Worm (Caenorhabditis elegans) whole organism, mixed stage, embryonic: Measurements from ENCODE around the gene srbc-79.

Experiments used
- ceh-83 ChIP-seq: fragments of 200-800 bp; sonication (Bioruptor generic); optimal IDR thresholded peaks from 2 replicates; lab custom pipeline; 2018; ENCODE audit warnings: mild to moderate bottlenecking, missing genetic modification characterization, missing compliant biosample characterization
- mab-5 ChIP-seq: fragments of 150-350 bp; optimal IDR thresholded peaks from 2 replicates; lab custom pipeline; 2014; ENCODE audit warnings: missing biosample characterization, missing genetic modification characterization
- nhr-76 ChIP-seq: sonication (generic microtip); optimal IDR thresholded peaks from 2 replicates; lab custom pipeline; 2017; ENCODE audit warnings: missing biosample characterization, missing genetic modification characterization
- ztf-11 ChIP-seq: fragments of 150-350 bp; optimal IDR thresholded peaks from 2 replicates; lab custom pipeline; 2014; ENCODE audit warnings: missing biosample characterization, missing genetic modification characterization

DNA sequence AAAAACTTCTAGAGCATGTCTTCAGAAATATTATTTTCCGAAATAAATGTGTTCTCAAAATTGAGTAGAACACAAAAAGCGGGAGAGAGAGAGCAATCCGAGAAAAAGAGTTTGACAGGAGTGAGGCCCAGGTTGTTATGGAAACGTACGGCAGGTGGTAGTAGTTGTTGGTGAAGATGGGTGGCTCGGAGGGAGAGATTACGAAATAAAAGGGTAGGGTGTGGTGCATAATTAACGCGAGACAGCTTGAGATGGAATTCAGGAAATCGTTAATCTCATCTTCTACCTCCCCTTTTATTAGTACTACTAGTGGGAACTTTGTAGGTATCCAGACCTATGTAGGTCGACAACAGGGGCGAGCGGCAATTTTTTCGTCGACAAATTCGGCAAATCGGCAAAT is 41.8 kb upstream of the srbc-79 start, which contains the start of gene famh-161:
- no peak for TF ChIP-seq ceh-83
- TF ChIP-seq nhr-76 (tag; lab: Kevin White, UChicago): no peak
- no peak for TF ChIP-seq ztf-11 (tag; lab: Kevin White, UChicago)
- TF ChIP-seq mab-5 (tag; lab: Kevin White, UChicago): no peak
